Worm (Caenorhabditis elegans): ENCODE measurements around the gene jmjd-5.

jmjd-5 gene

ce11 chrV:11134296-11134695 is 7.0 kb downstream of the jmjd-5 start, which contains the start of gene glb-3:
TSS of gene glb-3 (plus strand) at chrV:11134596.
- TF ChIP-seq nhr-10 (tag; optimal IDR thresholded peaks at IDR 0.05) (no peak), zip-11 (GFP tag; IDR thresholded peaks at IDR 0.05) (no peak), lim-7 (GFP tag; IDR thresholded peaks at IDR 0.05) (no peak), attf-4 (tag; optimal IDR thresholded peaks at IDR 0.05) (no peak), Y75B8A.6 (GFP tag; IDR thresholded peaks at IDR 0.05) (no peak), snpc-4 (tag; optimal IDR thresholded peaks at IDR 0.05) (no peak), nhr-11 (tag; optimal IDR thresholded peaks at IDR 0.05) (no peak), zag-1 (tag; optimal IDR thresholded peaks at IDR 0.05) (no peak), lin-39 (tag; optimal IDR thresholded peaks at IDR 0.05) (no peak), cey-2 (tag; optimal IDR thresholded peaks at IDR 0.05; ENCODE audit: borderline replicate concordance, insufficient read depth) (no peak), nhr-41 (GFP tag; IDR thresholded peaks at IDR 0.05) (no peak), ceh-62 (tag; optimal IDR thresholded peaks at IDR 0.05) (no peak), F10B5.3 (tag; optimal IDR thresholded peaks at IDR 0.05) (no peak), spr-1 (tag; optimal IDR thresholded peaks at IDR 0.05) (no peak), dve-1 (tag; optimal IDR thresholded peaks at IDR 0.05; ENCODE audit: insufficient read depth) (no peak), Y105C5A.15 (GFP tag; IDR thresholded peaks at IDR 0.05) (no peak)

ce11 chrV:11140326-11140725 is 13.0 kb downstream of the jmjd-5 start:
- TF ChIP-seq F26F4.8 (GFP tag; conservative IDR thresholded peaks at IDR 0.05), result no peak
- TF ChIP-seq unc-62 (GFP tag; optimal IDR thresholded peaks at IDR 0.05 in 1 of 2), result no peak
- TF ChIP-seq unc-62 (tag; optimal IDR thresholded peaks at IDR 0.05), result no peak
- TF ChIP-seq nhr-102 (tag; optimal IDR thresholded peaks at IDR 0.05), result no peak
- TF ChIP-seq ztf-7 (tag; optimal IDR thresholded peaks at IDR 0.05), result no peak
- peak; percentile 73 for TF ChIP-seq aha-1 (tag)
- peak; percentile 21 for TF ChIP-seq hlh-30 (tag; optimal IDR thresholded peaks at IDR 0.05; ENCODE audit: insufficient read depth)
- TF ChIP-seq nhr-42 (GFP tag; IDR thresholded peaks at IDR 0.05), result no peak
- TF ChIP-seq zip-2 (tag; optimal IDR thresholded peaks at IDR 0.05), result no peak
- no peak for TF ChIP-seq lin-13 (GFP tag; optimal IDR thresholded peaks at IDR 0.05)
- TF ChIP-seq mdl-1 (tag; optimal IDR thresholded peaks at IDR 0.05), result peak in 1 of 2 experiments; percentile 48
- no peak for TF ChIP-seq zfp-2 (tag; optimal IDR thresholded peaks at IDR 0.05)
- TF ChIP-seq F49E8.2 (tag; optimal IDR thresholded peaks at IDR 0.05; ENCODE audit: borderline replicate concordance), result no peak
- TF ChIP-seq ceh-20 (GFP tag; IDR thresholded peaks at IDR 0.05), result no peak
- TF ChIP-seq lin-38 (GFP tag; IDR thresholded peaks at IDR 0.05), result no peak
- TF ChIP-seq dmd-6 (GFP tag; IDR thresholded peaks at IDR 0.05), result 0 out of 2 replicates have a peak, but pooled peaks have one; percentile 13
- TF ChIP-seq ctbp-1 (GFP tag; IDR thresholded peaks at IDR 0.05), result no peak
- TF ChIP-seq mep-1 (tag; optimal IDR thresholded peaks at IDR 0.05), result peak; percentile 23
- TF ChIP-seq dpl-1 (GFP tag; optimal IDR thresholded peaks at IDR 0.05), result no peak
- TF ChIP-seq mxl-3 (GFP tag; optimal IDR thresholded peaks at IDR 0.05), result peak; percentile 47
- TF ChIP-seq ceh-28 (tag; optimal IDR thresholded peaks at IDR 0.05), result no peak
- TF ChIP-seq daf-16 (GFP tag; optimal IDR thresholded peaks at IDR 0.05), result no peak
- peak; percentile 40 for TF ChIP-seq daf-16 (tag; optimal IDR thresholded peaks at IDR 0.05)
- TF ChIP-seq egl-27 (tag; optimal IDR thresholded peaks at IDR 0.05), result no peak
- no peak for TF ChIP-seq lim-7 (GFP tag; IDR thresholded peaks at IDR 0.05)
- TF ChIP-seq dve-1 (tag; optimal IDR thresholded peaks at IDR 0.05; ENCODE audit: insufficient read depth), result peak; percentile 12
- TF ChIP-seq nhr-111 (GFP tag; optimal IDR thresholded peaks at IDR 0.05), result no peak
- TF ChIP-seq R02D3.7 (tag; optimal IDR thresholded peaks at IDR 0.05), result no peak
- TF ChIP-seq snpc-1.2 (GFP tag; IDR thresholded peaks at IDR 0.05), result no peak
- no peak for TF ChIP-seq php-3 (GFP tag; IDR thresholded peaks at IDR 0.05)
- no peak for TF ChIP-seq Y5F2A.4 (GFP tag; optimal IDR thresholded peaks at IDR 0.05)
- no peak for TF ChIP-seq ceh-82 (tag; optimal IDR thresholded peaks at IDR 0.05)
- TF ChIP-seq pha-4 (GFP tag; IDR thresholded peaks at IDR 0.05), result no peak
- TF ChIP-seq pha-4 (tag; optimal IDR thresholded peaks at IDR 0.05), result no peak
- peak; percentile 26 for TF ChIP-seq nhr-28 (tag; optimal IDR thresholded peaks at IDR 0.05)
- no peak for TF ChIP-seq egl-43 (GFP tag; IDR thresholded peaks at IDR 0.05)
- TF ChIP-seq hlh-11 (tag; optimal IDR thresholded peaks at IDR 0.05), result peak; percentile 62
- TF ChIP-seq nhr-237 (tag; optimal IDR thresholded peaks at IDR 0.05), result no peak
- no peak for TF ChIP-seq dmd-9 (GFP tag; IDR thresholded peaks at IDR 0.05)
